Worm (Caenorhabditis elegans): ENCODE results near the gene C05C8.8.
A peak's percentile ranks its signal among the peaks of the same experiment; 100 is the strongest.

C05C8.8 gene

ce11 chrV:7237133-7237532 lies 17.9 kb downstream of the C05C8.8 start, which contains the start of gene hyls-1 (continued):
- TF ChIP-seq nhr-237 (tag; optimal IDR thresholded peaks at IDR 0.05) (peak; percentile 51), pag-3 (tag; optimal IDR thresholded peaks at IDR 0.05; ENCODE audit: borderline replicate concordance, insufficient read depth) (no peak), zip-4 (GFP tag; optimal IDR thresholded peaks at IDR 0.05) (no peak), ces-1 (GFP tag; optimal IDR thresholded peaks at IDR 0.05) (no peak), egl-13 (tag; optimal IDR thresholded peaks at IDR 0.05) (peak; percentile 69), nhr-71 (tag; optimal IDR thresholded peaks at IDR 0.05) (peak; percentile 92), Y116A8C.19 (tag; optimal IDR thresholded peaks at IDR 0.05; ENCODE audit: borderline replicate concordance) (no peak), nhr-11 (tag; optimal IDR thresholded peaks at IDR 0.05) (peak; percentile 48), lin-35 (GFP tag; optimal IDR thresholded peaks at IDR 0.05) (peak; percentile 94 to 97), lin-15B (tag; optimal IDR thresholded peaks at IDR 0.05) (peak; percentile 89), snu-23 (GFP tag; optimal IDR thresholded peaks at IDR 0.05) (peak; percentile 92), pax-3 (tag; optimal IDR thresholded peaks at IDR 0.05) (no peak), swsn-7 (tag; optimal IDR thresholded peaks at IDR 0.05) (peak; percentile 85), nhr-19 (GFP tag; conservative IDR thresholded peaks at IDR 0.05) (peak; percentile 91), skn-1 (tag; optimal IDR thresholded peaks at IDR 0.05) (peak; percentile 95), xbp-1 (tag; optimal IDR thresholded peaks at IDR 0.05) (peak; percentile 88), ztf-11 (tag; optimal IDR thresholded peaks at IDR 0.05) (peak in 1 of 2 experiments; percentile 51), nhr-76 (tag; optimal IDR thresholded peaks at IDR 0.05) (no peak), isw-1 (GFP tag; IDR thresholded peaks at IDR 0.05) (peak; percentile 88), zag-1 (tag; optimal IDR thresholded peaks at IDR 0.05) (no peak), snpc-4 (tag; optimal IDR thresholded peaks at IDR 0.05) (peak; percentile 63), mdl-1 (tag; optimal IDR thresholded peaks at IDR 0.05) (peak in 1 of 2 experiments; percentile 77), F16B12.6 (tag; optimal IDR thresholded peaks at IDR 0.05) (peak; percentile 40), grh-1 (GFP tag; IDR thresholded peaks at IDR 0.05) (peak; percentile 77), unc-62 (GFP tag; optimal IDR thresholded peaks at IDR 0.05) (no peak), fos-1 (tag; optimal IDR thresholded peaks at IDR 0.05) (peak; percentile 52), nhr-28 (tag; optimal IDR thresholded peaks at IDR 0.05) (no peak), lir-3 (tag; optimal IDR thresholded peaks at IDR 0.05; ENCODE audit: poor library complexity) (peak; percentile 74), ceh-88 (GFP tag; IDR thresholded peaks at IDR 0.05) (peak; percentile 74; the same call in 1 of the 2 replicates), dpl-1 (GFP tag; optimal IDR thresholded peaks at IDR 0.05) (peak; percentile 94 to 95 (median 95)), fkh-4 (tag; optimal IDR thresholded peaks at IDR 0.05; ENCODE audit: borderline replicate concordance) (peak; percentile 28), sup-37 (GFP tag; optimal IDR thresholded peaks at IDR 0.05) (peak; percentile 35), ama-1 (optimal IDR thresholded peaks at IDR 0.05) (no peak), jun-1 (tag; optimal IDR thresholded peaks at IDR 0.05) (peak; percentile 64), sptf-1 (tag; optimal IDR thresholded peaks at IDR 0.05) (no peak), irx-1 (tag; optimal IDR thresholded peaks at IDR 0.05) (peak; percentile 86), nhr-90 (tag; optimal IDR thresholded peaks at IDR 0.05; ENCODE audit: poor library complexity) (peak; percentile 89), mep-1 (tag; optimal IDR thresholded peaks at IDR 0.05) (peak; percentile 80), lsy-2 (tag; optimal IDR thresholded peaks at IDR 0.05) (peak; percentile 88), fkh-8 (tag; optimal IDR thresholded peaks at IDR 0.05) (peak; percentile 68), C04F5.9 (tag; optimal IDR thresholded peaks at IDR 0.05) (peak; percentile 48), nhr-85 (tag) (peak; percentile 94), rnt-1 (tag; optimal IDR thresholded peaks at IDR 0.05) (peak; percentile 90), pqm-1 (tag; optimal IDR thresholded peaks at IDR 0.05) (no peak), nhr-20 (tag; optimal IDR thresholded peaks at IDR 0.05) (peak; percentile 91), mef-2 (tag; optimal IDR thresholded peaks at IDR 0.05) (no peak), lin-13 (GFP tag; optimal IDR thresholded peaks at IDR 0.05) (peak; percentile 82), efl-1 (optimal IDR thresholded peaks at IDR 0.05) (peak; percentile 96 to 98), efl-1 (GFP tag; optimal IDR thresholded peaks at IDR 0.05 in 1 of 2) (peak; percentile 96 to 100), egl-27 (tag; optimal IDR thresholded peaks at IDR 0.05) (no peak), nhr-77 (tag; optimal IDR thresholded peaks at IDR 0.05) (peak; percentile 59), aha-1 (tag; optimal IDR thresholded peaks at IDR 0.05) (no peak), lin-14 (GFP tag; optimal IDR thresholded peaks at IDR 0.05) (peak; percentile 81), C34B4.2 (tag; optimal IDR thresholded peaks at IDR 0.05) (no peak)
